Worm (Caenorhabditis elegans): ENCODE measurements around the gene srab-9.

DNA sequence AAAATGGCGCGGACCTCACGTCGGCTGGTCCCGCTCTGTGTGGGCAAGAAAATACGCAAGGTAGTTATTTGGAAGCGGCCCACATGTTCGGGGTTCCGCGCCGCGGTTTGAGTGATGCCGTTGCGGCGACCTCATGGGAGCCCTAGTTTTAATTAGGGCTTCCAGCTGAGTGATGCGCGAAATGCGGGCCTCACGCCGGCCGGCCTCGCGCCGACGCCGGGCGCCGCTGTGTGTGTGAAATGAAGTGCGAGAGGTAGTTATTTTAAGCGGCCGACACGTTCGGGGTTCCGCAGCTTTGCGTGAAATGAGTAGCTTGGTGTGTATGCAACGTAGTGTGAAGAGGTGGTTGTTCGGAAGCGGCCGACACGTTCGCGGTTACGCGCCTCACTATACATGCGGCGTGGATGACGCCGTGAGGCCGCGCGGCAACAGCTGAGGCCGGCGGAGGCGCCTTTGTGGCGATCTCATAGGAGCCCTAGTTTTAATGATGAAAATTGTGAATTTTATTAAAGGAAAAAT, 8.9 kb upstream of the srab-9 start:
- TF ChIP-seq nhr-77 (tag; optimal IDR thresholded peaks at IDR 0.05) (no peak), mdl-1 (tag; optimal IDR thresholded peaks at IDR 0.05) (no peak), lin-39 (tag; optimal IDR thresholded peaks at IDR 0.05) (no peak), nhr-11 (tag; optimal IDR thresholded peaks at IDR 0.05) (no peak), ztf-1 (GFP tag; conservative IDR thresholded peaks at IDR 0.05) (no peak), nhr-237 (tag; optimal IDR thresholded peaks at IDR 0.05) (no peak), skn-1 (tag; optimal IDR thresholded peaks at IDR 0.05) (no peak), nhr-129 (tag; optimal IDR thresholded peaks at IDR 0.05) (no peak), mbf-1 (tag; optimal IDR thresholded peaks at IDR 0.05) (no peak), nhr-25 (tag; optimal IDR thresholded peaks at IDR 0.05) (no peak), unc-55 (GFP tag; optimal IDR thresholded peaks at IDR 0.05) (no peak), ztf-4 (tag; optimal IDR thresholded peaks at IDR 0.05) (no peak)

Measured in whole organism, L2 larva.